Fruit fly (Drosophila melanogaster) Kc167 (cell line): Measurements from ENCODE around the gene CG5043.

Experiments
- h ChIP-seq: fragments of >200 bp; optimal IDR thresholded peaks from 3 replicates; lab custom pipeline; 2018; ENCODE audit warnings: missing external identifiers
- psq ChIP-seq: fragments of >200 bp; optimal IDR thresholded peaks from 2 replicates; lab custom pipeline; 2017; ENCODE audit warnings: missing external identifiers

dm6 chr2L:17397372-17397771 is 36.3 kb upstream of the CG5043 start:
- TF ChIP-seq h (lab: Kevin White, UChicago) (no peak), psq (lab: Kevin White, UChicago) (no peak)
